Fruit fly (Drosophila melanogaster): ENCODE measurements around the gene CG34345.
A peak's percentile ranks its signal among the peaks of the same experiment; 100 is the strongest.

DNA sequence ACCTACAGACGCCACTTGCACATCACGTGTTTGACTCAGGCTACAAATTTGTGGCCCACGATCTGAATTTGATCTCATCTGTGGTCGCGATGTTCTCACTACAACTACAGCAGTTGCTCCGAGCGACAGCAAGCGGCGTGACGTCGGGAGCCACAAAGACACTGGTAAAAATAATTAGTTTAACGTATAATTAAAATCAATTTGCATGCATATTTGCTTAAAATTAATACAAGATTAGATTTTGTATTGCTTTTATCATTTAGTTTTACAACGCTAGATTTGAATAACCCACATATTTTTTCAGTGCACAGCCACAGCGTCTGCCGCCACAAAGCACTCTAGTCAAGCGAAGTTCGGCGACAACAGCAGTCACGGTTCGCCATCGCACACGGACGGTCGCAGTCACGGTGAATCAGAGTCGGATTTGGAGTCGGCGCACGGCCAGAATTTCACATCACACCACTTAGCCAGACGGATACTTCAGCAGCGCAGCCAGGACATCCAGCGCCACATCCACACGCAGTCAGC, 10.4 kb upstream of the CG34345 start:
- TF ChIP-seq CG4318 (GFP tag; optimal IDR thresholded peaks at IDR 0.05) (peak; percentile 100), CG9139 (GFP tag; optimal IDR thresholded peaks at IDR 0.05) (peak; percentile 100), vri (GFP tag; optimal IDR thresholded peaks at IDR 0.05) (peak; percentile 100), fkh (GFP tag; optimal IDR thresholded peaks at IDR 0.05) (peak; percentile 99), pdm3 (GFP tag; optimal IDR thresholded peaks at IDR 0.05) (peak; percentile 100), CG11294 (GFP tag; IDR thresholded peaks at IDR 0.05) (peak; percentile 100)
